Fruit fly (Drosophila melanogaster) whole organism, pupa: ENCODE measurements around the gene CG14780.
"Not testable (repeated sequence)": the region's sequence is repeated elsewhere in the genome, so short reads cannot be mapped to it uniquely, and the experiment has no call there.

Experiments used
- CG8301 ChIP-seq: fragments of 200-800 bp; sonication (Bioruptor generic); optimal IDR thresholded peaks from 2 replicates; lab custom pipeline; 2018; ENCODE audit warnings: missing biosample characterization, mild to moderate bottlenecking, missing genetic modification characterization
- Snoo ChIP-seq: fragments of 200-800 bp; sonication (Bioruptor generic); optimal IDR thresholded peaks from 3 replicates; lab custom pipeline; 2017; ENCODE audit warnings: missing biosample characterization, mild to moderate bottlenecking, missing genetic modification characterization, inconsistent platforms
- rn ChIP-seq: fragments of 200-800 bp; sonication (Bioruptor generic); IDR thresholded peaks from 2 replicates; pipeline ENCODE4 v1.3.6; 2022; ENCODE audit warnings: missing biosample characterization, missing genetic modification characterization

dm6 chrX:1523277-1523676, 51.0 kb downstream of the CG14780 start:
- TF ChIP-seq Snoo (tag; lab: Kevin White, UChicago); rn (GFP tag; lab: Robert Waterston, UW); CG8301: not testable (repeated sequence)
